Fruit fly (Drosophila melanogaster) whole organism, prepupa: ENCODE results near the gene stas.

Experiments used
- Blimp-1 ChIP-seq: fragments of 200-800 bp; sonication (Bioruptor generic); optimal IDR thresholded peaks from 3 replicates; lab custom pipeline; 2017; ENCODE audit warnings: missing biosample characterization, missing genetic modification characterization, mild to moderate bottlenecking, moderate library complexity, missing genetic modification reagents
- CG10631 ChIP-seq: fragments of 200-800 bp; sonication (Bioruptor generic); optimal IDR thresholded peaks from 2 replicates; lab custom pipeline; 2016; ENCODE audit warnings: missing biosample characterization, missing genetic modification characterization
- CG11294 ChIP-seq: fragments of 200-800 bp; sonication (Bioruptor generic); IDR thresholded peaks from 2 replicates; pipeline ENCODE4 v1.3.6; 2022; ENCODE audit warnings: missing biosample characterization, missing genetic modification characterization
- CG11762 ChIP-seq: fragments of 200-800 bp; sonication (Bioruptor generic); optimal IDR thresholded peaks from 3 replicates; lab custom pipeline; 2016; ENCODE audit warnings: missing biosample characterization, missing genetic modification characterization; ENCODE audit not compliant: insufficient read depth
- CG11902 ChIP-seq: fragments of 200-800 bp; sonication (Bioruptor generic); optimal IDR thresholded peaks from 3 replicates; lab custom pipeline; 2016; ENCODE audit warnings: missing biosample characterization, missing genetic modification characterization
- CG15336 ChIP-seq: fragments of 200-800 bp; sonication (Bioruptor generic); IDR thresholded peaks from 2 replicates; pipeline ENCODE4 v1.3.6; 2022; ENCODE audit warnings: missing biosample characterization, missing genetic modification characterization
- CG1621 ChIP-seq: fragments of 200-800 bp; sonication (Bioruptor generic); optimal IDR thresholded peaks from 3 replicates; lab custom pipeline; 2018; ENCODE audit warnings: missing biosample characterization, mild to moderate bottlenecking, missing genetic modification characterization
- CG16779 ChIP-seq: fragments of 200-800 bp; sonication (Bioruptor generic); optimal IDR thresholded peaks from 3 replicates; lab custom pipeline; 2017; ENCODE audit warnings: missing biosample characterization, mild to moderate bottlenecking, missing genetic modification characterization
- CG31627 ChIP-seq: fragments of 200-800 bp; sonication (Bioruptor generic); optimal IDR thresholded peaks from 3 replicates; lab custom pipeline; 2016; ENCODE audit warnings: missing biosample characterization, missing genetic modification characterization
- CG32006 ChIP-seq: fragments of 200-800 bp; sonication (Bioruptor generic); optimal IDR thresholded peaks from 3 replicates; lab custom pipeline; 2017; ENCODE audit warnings: missing biosample characterization, mild to moderate bottlenecking, missing genetic modification characterization
- CG34406 ChIP-seq: fragments of 200-800 bp; sonication (Bioruptor generic); optimal IDR thresholded peaks from 3 replicates; lab custom pipeline; 2016; ENCODE audit warnings: missing biosample characterization, missing genetic modification characterization
- CG3919 ChIP-seq: fragments of 200-800 bp; sonication (Bioruptor generic); optimal IDR thresholded peaks from 3 replicates; lab custom pipeline; 2016; ENCODE audit warnings: missing biosample characterization, missing genetic modification characterization
- CG4318 ChIP-seq: fragments of 200-800 bp; sonication (Bioruptor generic); optimal IDR thresholded peaks from 3 replicates; lab custom pipeline; 2017; ENCODE audit warnings: missing biosample characterization, mild to moderate bottlenecking, missing genetic modification characterization
- CG6163 ChIP-seq: fragments of 200-800 bp; sonication (Bioruptor generic); IDR thresholded peaks from 3 replicates; pipeline ENCODE4 v1.3.6; 2022; ENCODE audit warnings: missing biosample characterization, missing genetic modification characterization
- CG6276 ChIP-seq: fragments of 200-800 bp; sonication (Bioruptor generic); optimal IDR thresholded peaks from 2 replicates; lab custom pipeline; 2017; ENCODE audit warnings: missing biosample characterization, mild to moderate bottlenecking, missing genetic modification characterization
- CG6808 ChIP-seq: fragments of 200-800 bp; sonication (Bioruptor generic); optimal IDR thresholded peaks from 3 replicates; lab custom pipeline; 2017; ENCODE audit warnings: missing biosample characterization, missing genetic modification characterization, mild to moderate bottlenecking, moderate library complexity, missing genetic modification reagents
- CG6854 ChIP-seq: fragments of 200-800 bp; sonication (Bioruptor generic); optimal IDR thresholded peaks from 2 replicates; lab custom pipeline; 2017; ENCODE audit warnings: missing biosample characterization, mild to moderate bottlenecking, missing genetic modification characterization
- CG7368 ChIP-seq: fragments of 200-800 bp; sonication (Bioruptor generic); optimal IDR thresholded peaks from 3 replicates; lab custom pipeline; 2016; ENCODE audit warnings: missing biosample characterization, missing genetic modification characterization
- CG8119 ChIP-seq: fragments of 200-800 bp; sonication (Bioruptor generic); IDR thresholded peaks from 3 replicates; pipeline ENCODE4 v1.3.6; 2022; ENCODE audit warnings: missing biosample characterization, missing genetic modification characterization
- CG8319 ChIP-seq: fragments of 200-800 bp; sonication (Bioruptor generic); optimal IDR thresholded peaks from 3 replicates; lab custom pipeline; 2016; ENCODE audit warnings: missing biosample characterization, missing genetic modification characterization
- CG9139 ChIP-seq: fragments of 200-800 bp; sonication (Bioruptor generic); optimal IDR thresholded peaks from 3 replicates; lab custom pipeline; 2017; ENCODE audit warnings: missing biosample characterization, mild to moderate bottlenecking, missing genetic modification characterization
- Eip78C ChIP-seq: fragments of 200-800 bp; sonication (Bioruptor generic); peaks from one replicate; lab custom pipeline; 2016; ENCODE audit warnings: missing biosample characterization, missing genetic modification characterization
- Eip93F ChIP-seq: fragments of 200-800 bp; sonication (Bioruptor generic); optimal IDR thresholded peaks from 2 replicates; lab custom pipeline; 2016; ENCODE audit warnings: missing biosample characterization, mild to moderate bottlenecking, missing genetic modification characterization
- Ets21C ChIP-seq: fragments of 200-800 bp; sonication (Bioruptor generic); optimal IDR thresholded peaks from 3 replicates; lab custom pipeline; 2016; ENCODE audit warnings: missing biosample characterization, missing genetic modification characterization
- Ets96B ChIP-seq: fragments of 200-800 bp; optimal IDR thresholded peaks from 2 replicates; lab custom pipeline; 2019; ENCODE audit warnings: missing biosample characterization, mild to moderate bottlenecking, missing genetic modification characterization, moderate library complexity
- Gug ChIP-seq: fragments of 200-800 bp; sonication (Bioruptor generic); IDR thresholded peaks from 2 replicates; pipeline ENCODE4 v1.3.6; 2022; ENCODE audit warnings: missing biosample characterization, missing genetic modification characterization
- Hr38 ChIP-seq: sonication (Bioruptor generic); optimal IDR thresholded peaks from 2 replicates; lab custom pipeline; 2016; ENCODE audit warnings: missing biosample characterization, missing genetic modification characterization
- Hr39 ChIP-seq: fragments of 200-800 bp; sonication (Bioruptor generic); optimal IDR thresholded peaks from 2 replicates; lab custom pipeline; 2016; ENCODE audit warnings: missing biosample characterization, missing genetic modification characterization
- Lpt ChIP-seq: fragments of 200-800 bp; sonication (Bioruptor generic); optimal IDR thresholded peaks from 3 replicates; lab custom pipeline; 2016; ENCODE audit warnings: missing biosample characterization, missing genetic modification characterization
- Met ChIP-seq: fragments of 200-800 bp; sonication (Bioruptor generic); optimal IDR thresholded peaks from 3 replicates; lab custom pipeline; 2016; ENCODE audit warnings: missing biosample characterization, missing genetic modification characterization
- Smox ChIP-seq: fragments of 200-800 bp; sonication (Bioruptor generic); optimal IDR thresholded peaks from 3 replicates; lab custom pipeline; 2016; ENCODE audit warnings: missing biosample characterization, missing genetic modification characterization
- Sox102F ChIP-seq: fragments of 200-800 bp; sonication (Bioruptor generic); optimal IDR thresholded peaks from 2 replicates; lab custom pipeline; 2016; ENCODE audit warnings: missing biosample characterization, mild to moderate bottlenecking, missing genetic modification characterization
- Sox14 ChIP-seq: fragments of 200-800 bp; sonication (Bioruptor generic); optimal IDR thresholded peaks from 3 replicates; lab custom pipeline; 2016; ENCODE audit warnings: missing biosample characterization, missing genetic modification characterization
- Sox15 ChIP-seq: fragments of 200-800 bp; sonication (Bioruptor generic); optimal IDR thresholded peaks from 3 replicates; lab custom pipeline; 2016; ENCODE audit warnings: missing biosample characterization, missing genetic modification characterization
- achi ChIP-seq: fragments of 200-800 bp; sonication (Bioruptor generic); optimal IDR thresholded peaks from 3 replicates; lab custom pipeline; 2016; ENCODE audit warnings: missing biosample characterization, missing genetic modification characterization
- acj6 ChIP-seq: fragments of 200-800 bp; sonication (Bioruptor generic); optimal IDR thresholded peaks from 3 replicates; lab custom pipeline; 2016; ENCODE audit warnings: missing biosample characterization, missing genetic modification characterization
- cyc ChIP-seq: fragments of 200-800 bp; sonication (Bioruptor generic); optimal IDR thresholded peaks from 3 replicates; lab custom pipeline; 2016; ENCODE audit warnings: missing biosample characterization, missing genetic modification characterization
- dac ChIP-seq: fragments of 200-800 bp; sonication (Bioruptor generic); optimal IDR thresholded peaks from 2 replicates; lab custom pipeline; 2017; ENCODE audit warnings: missing biosample characterization, mild to moderate bottlenecking, missing genetic modification characterization
- dsx ChIP-seq: fragments of 200-800 bp; optimal IDR thresholded peaks from 3 replicates; lab custom pipeline; 2019; ENCODE audit warnings: missing biosample characterization, mild to moderate bottlenecking, missing genetic modification characterization, moderate library complexity; ENCODE audit not compliant: poor library complexity, severe bottlenecking
- eg ChIP-seq: fragments of 200-800 bp; sonication (Bioruptor generic); IDR thresholded peaks from 3 replicates; pipeline ENCODE4 v1.3.6; 2022; ENCODE audit warnings: missing biosample characterization, missing genetic modification characterization
- esn ChIP-seq: fragments of 200-800 bp; sonication (Bioruptor generic); optimal IDR thresholded peaks from 2 replicates; lab custom pipeline; 2016; ENCODE audit warnings: missing biosample characterization, mild to moderate bottlenecking, missing genetic modification characterization, moderate library complexity
- fd59A ChIP-seq: fragments of 200-800 bp; sonication (Bioruptor generic); optimal IDR thresholded peaks from 2 replicates; lab custom pipeline; 2017; ENCODE audit warnings: missing biosample characterization, mild to moderate bottlenecking, missing genetic modification characterization, missing genetic modification reagents
- fd85E ChIP-seq: fragments of 200-800 bp; sonication (Bioruptor generic); optimal IDR thresholded peaks from 3 replicates; lab custom pipeline; 2016; ENCODE audit warnings: missing biosample characterization, missing genetic modification characterization
- fkh ChIP-seq: fragments of 200-800 bp; sonication (Bioruptor generic); optimal IDR thresholded peaks from 3 replicates; lab custom pipeline; 2017; ENCODE audit warnings: missing biosample characterization, mild to moderate bottlenecking, missing genetic modification characterization, moderate library complexity
- lz ChIP-seq: fragments of 200-800 bp; sonication (Bioruptor generic); optimal IDR thresholded peaks from 3 replicates; lab custom pipeline; 2016; ENCODE audit warnings: missing biosample characterization, missing genetic modification characterization
- pdm3 ChIP-seq: fragments of 200-800 bp; sonication (Bioruptor generic); optimal IDR thresholded peaks from 3 replicates; lab custom pipeline; 2016; ENCODE audit warnings: missing biosample characterization, missing genetic modification characterization
- salr ChIP-seq, 2 experiments: fragments of 200-800 bp; sonication (Bioruptor generic); optimal IDR thresholded peaks; 3 replicates each; lab custom pipeline; 2016 to 2018; ENCODE audit warnings: missing biosample characterization in 2 of 2, missing genetic modification characterization in 2 of 2, mild to moderate bottlenecking in 1 of 2
- spab ChIP-seq: fragments of 200-800 bp; sonication (Bioruptor generic); optimal IDR thresholded peaks from 2 replicates; lab custom pipeline; 2017; ENCODE audit warnings: missing biosample characterization, mild to moderate bottlenecking, missing genetic modification characterization, missing genetic modification reagents
- ss ChIP-seq, 2 experiments: fragments of 200-800 bp; sonication (Bioruptor generic); optimal IDR thresholded peaks; 2 replicates in 1 of 2; 3 replicates in 1 of 2; lab custom pipeline; 2017 to 2018; ENCODE audit warnings: mild to moderate bottlenecking in 2 of 2, missing biosample characterization in 2 of 2, missing genetic modification characterization in 2 of 2, moderate library complexity in 1 of 2
- svp ChIP-seq: fragments of 200-800 bp; sonication (Bioruptor generic); peaks from one replicate; lab custom pipeline; 2016; ENCODE audit warnings: missing biosample characterization, missing genetic modification characterization
- topi ChIP-seq: fragments of 200-800 bp; sonication (Bioruptor generic); optimal IDR thresholded peaks from 3 replicates; lab custom pipeline; 2016; ENCODE audit warnings: missing biosample characterization, missing genetic modification characterization

The stas gene

DNA sequence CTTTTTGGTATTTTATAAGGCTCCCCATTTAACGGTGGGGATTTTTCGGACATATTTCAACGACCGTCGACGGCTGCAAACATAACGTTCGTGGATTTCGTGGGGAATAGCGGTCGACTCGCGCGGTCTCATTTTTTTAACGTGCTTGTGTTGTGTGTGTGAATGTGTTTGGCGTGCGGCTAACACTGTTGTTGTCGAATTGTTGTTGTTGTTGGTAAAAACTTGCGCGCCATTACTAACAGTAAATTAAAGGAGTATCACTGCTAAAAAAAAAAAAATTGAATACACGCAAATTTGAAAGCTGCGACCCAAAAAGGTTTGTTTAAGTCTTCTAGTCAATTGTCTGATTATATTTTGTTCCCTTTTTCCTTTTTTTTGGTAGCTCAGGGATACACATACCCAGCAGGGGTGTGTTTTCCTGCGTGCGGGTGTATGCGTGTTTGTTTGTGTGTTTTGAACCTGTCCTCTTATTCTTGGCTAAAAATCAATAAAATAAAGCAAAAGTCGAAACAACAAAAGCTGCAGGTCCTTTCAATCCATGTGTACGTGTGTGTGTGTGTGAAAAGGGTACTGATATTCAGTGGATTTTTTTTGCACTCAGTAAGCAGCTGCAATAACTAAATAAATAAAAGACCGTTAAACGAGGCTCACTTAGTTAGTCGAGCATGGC is 47.8 kb downstream of the stas start, which contains the start of gene CG12991:
CG12991 (plus strand) TSS at position 80 of the 670 bp plus-strand sequence.
- TF ChIP-seq CG15336 (GFP tag; lab: Robert Waterston, UW): peak; percentile 63
- no peak for TF ChIP-seq fd59A (GFP tag; lab: Kevin White, UChicago)
- no peak for TF ChIP-seq acj6
- TF ChIP-seq Smox: peak; percentile 40
- no peak for TF ChIP-seq CG8319
- peak; percentile 20 for TF ChIP-seq fkh (GFP tag; lab: Kevin White, UChicago)
- peak; percentile 34 for TF ChIP-seq lz
- TF ChIP-seq Eip78C (GFP tag; lab: Kevin White, UChicago): peak; percentile 62
- TF ChIP-seq CG6854 (GFP tag; lab: Kevin White, UChicago): no peak
- peak; percentile 47 for TF ChIP-seq pdm3
- peak; percentile 10 for TF ChIP-seq dsx (GFP tag; lab: Kevin White, UChicago)
- peak; percentile 40 for TF ChIP-seq Sox102F (GFP tag; lab: Kevin White, UChicago)
- TF ChIP-seq Ets21C: no peak
- no peak for TF ChIP-seq CG31627 (GFP tag; lab: Kevin White, UChicago)
- TF ChIP-seq spab (GFP tag; lab: Kevin White, UChicago): no peak
- peak; percentile 42 for TF ChIP-seq CG6276 (GFP tag; lab: Kevin White, UChicago)
- peak; percentile 16 for TF ChIP-seq cyc
- TF ChIP-seq Lpt: no peak
- TF ChIP-seq dac: no peak
- TF ChIP-seq CG9139: no peak
- TF ChIP-seq Met (GFP tag; lab: Kevin White, UChicago): peak; percentile 27
- TF ChIP-seq ss (GFP tag; optimal IDR thresholded peaks at IDR 0.05; lab: Kevin White, UChicago): peak; percentile 32 to 49
- TF ChIP-seq achi (GFP tag; lab: Kevin White, UChicago): peak; percentile 13
- no peak for TF ChIP-seq topi (GFP tag; lab: Kevin White, UChicago)
- no peak for TF ChIP-seq Eip93F (GFP tag; lab: Kevin White, UChicago)
- no peak for TF ChIP-seq Gug
- TF ChIP-seq Hr39: no peak
- no peak for TF ChIP-seq fd85E (GFP tag; lab: Kevin White, UChicago)
- no peak for TF ChIP-seq CG11762 (GFP tag; lab: Kevin White, UChicago)
- no peak for TF ChIP-seq CG4318
- no peak for TF ChIP-seq CG11294 (GFP tag; lab: Robert Waterston, UW)
- peak; percentile 42 for TF ChIP-seq esn
- peak; percentile 8 for TF ChIP-seq CG16779 (tag; lab: Kevin White, UChicago)
- no peak for TF ChIP-seq CG34406 (GFP tag; lab: Kevin White, UChicago)
- no peak for TF ChIP-seq svp (GFP tag; lab: Kevin White, UChicago)
- 0 out of 3 replicates have a peak, but pooled peaks have one; percentile 19 for TF ChIP-seq CG6163
- no peak for TF ChIP-seq CG1621 (tag; lab: Kevin White, UChicago)
- peak; percentile 56; the same call in 2 of the 3 replicates for TF ChIP-seq eg
- TF ChIP-seq Sox15 (GFP tag; lab: Kevin White, UChicago): no peak
- TF ChIP-seq CG8119: peak; percentile 58
- no peak for TF ChIP-seq CG10631 (GFP tag; lab: Kevin White, UChicago)
- TF ChIP-seq CG11902 (GFP tag; lab: Kevin White, UChicago): no peak
- no peak for TF ChIP-seq Hr38 (GFP tag; lab: Kevin White, UChicago)
- TF ChIP-seq salr (GFP tag; optimal IDR thresholded peaks at IDR 0.05; lab: Kevin White, UChicago): no peak
- TF ChIP-seq CG7368 (GFP tag; lab: Kevin White, UChicago): no peak
- TF ChIP-seq CG32006 (GFP tag; lab: Kevin White, UChicago): peak; percentile 36
- TF ChIP-seq Ets96B (tag; lab: Kevin White, UChicago): no peak
- TF ChIP-seq Blimp-1 (GFP tag; lab: Kevin White, UChicago): no peak
- peak; percentile 26 for TF ChIP-seq Sox14
- no peak for TF ChIP-seq CG6808 (GFP tag; lab: Kevin White, UChicago)
- peak; percentile 35 for TF ChIP-seq CG3919 (GFP tag; lab: Kevin White, UChicago)
